Worm (Caenorhabditis elegans) whole organism, mixed stage, embryonic: ENCODE measurements around the gene C02E7.7.

Source experiments
- M03D4.4 ChIP-seq: sonication (generic microtip); optimal IDR thresholded peaks from 2 replicates; lab custom pipeline; 2017; ENCODE audit warnings: mild to moderate bottlenecking, missing genetic modification characterization, missing compliant biosample characterization
- bed-3 ChIP-seq: fragments of 200-800 bp; sonication (Bioruptor generic); optimal IDR thresholded peaks from 3 replicates; lab custom pipeline; 2018; ENCODE audit warnings: mild to moderate bottlenecking, missing genetic modification characterization, moderate library complexity, missing compliant biosample characterization
- blmp-1 ChIP-seq: fragments of 150-350 bp; optimal IDR thresholded peaks from 2 replicates; lab custom pipeline; 2014; ENCODE audit warnings: missing biosample characterization, missing genetic modification characterization
- ceh-39 ChIP-seq: fragments of 150-350 bp; optimal IDR thresholded peaks from 2 replicates; lab custom pipeline; 2014; ENCODE audit warnings: missing biosample characterization, missing genetic modification characterization
- ceh-43 ChIP-seq: fragments of 200-800 bp; sonication (Bioruptor generic); optimal IDR thresholded peaks from 2 replicates; lab custom pipeline; 2018; ENCODE audit warnings: mild to moderate bottlenecking, missing genetic modification characterization, moderate library complexity, missing compliant biosample characterization
- ceh-83 ChIP-seq: fragments of 200-800 bp; sonication (Bioruptor generic); optimal IDR thresholded peaks from 2 replicates; lab custom pipeline; 2018; ENCODE audit warnings: mild to moderate bottlenecking, missing genetic modification characterization, missing compliant biosample characterization
- ces-1 ChIP-seq: fragments of 150-350 bp; optimal IDR thresholded peaks from 2 replicates; lab custom pipeline; 2014; ENCODE audit warnings: missing biosample characterization, missing genetic modification reagents, missing genetic modification characterization
- cnd-1 ChIP-seq: fragments of 200-800 bp; sonication (Bioruptor generic); optimal IDR thresholded peaks from 2 replicates; lab custom pipeline; 2018; ENCODE audit warnings: mild to moderate bottlenecking, missing genetic modification characterization, missing compliant biosample characterization
- drap-1 ChIP-seq: fragments of 200-800 bp; sonication (Bioruptor generic); optimal IDR thresholded peaks from 3 replicates; lab custom pipeline; 2018; ENCODE audit warnings: mild to moderate bottlenecking, missing genetic modification characterization, missing compliant biosample characterization
- elt-1 ChIP-seq: sonication (generic microtip); optimal IDR thresholded peaks from 2 replicates; lab custom pipeline; 2017; ENCODE audit warnings: missing genetic modification characterization, mild to moderate bottlenecking, missing compliant biosample characterization, antibody characterized with exemption, moderate library complexity, borderline replicate concordance; ENCODE audit not compliant: insufficient read depth
- elt-3 ChIP-seq: fragments of 150-350 bp; optimal IDR thresholded peaks from 2 replicates; lab custom pipeline; 2014; ENCODE audit warnings: missing biosample characterization, missing genetic modification characterization
- flh-1 ChIP-seq: fragments of 200-800 bp; sonication (Bioruptor generic); optimal IDR thresholded peaks from 2 replicates; lab custom pipeline; 2018; ENCODE audit warnings: mild to moderate bottlenecking, missing genetic modification characterization, moderate library complexity, missing compliant biosample characterization
- ham-2 ChIP-seq: fragments of 200-800 bp; sonication (Bioruptor generic); optimal IDR thresholded peaks from 2 replicates; lab custom pipeline; 2018; ENCODE audit warnings: mild to moderate bottlenecking, missing genetic modification characterization, missing compliant biosample characterization
- hlh-1 ChIP-seq: fragments of 150-350 bp; optimal IDR thresholded peaks from 2 replicates; lab custom pipeline; 2014; ENCODE audit warnings: missing biosample characterization, missing genetic modification reagents, missing genetic modification characterization
- lin-13 ChIP-seq: fragments of 150-350 bp; optimal IDR thresholded peaks from 2 replicates; lab custom pipeline; 2014; ENCODE audit warnings: missing biosample characterization, missing genetic modification characterization
- lsy-2 ChIP-seq: fragments of 150-350 bp; optimal IDR thresholded peaks from 2 replicates; lab custom pipeline; 2014; ENCODE audit warnings: missing biosample characterization, missing genetic modification characterization
- mab-5 ChIP-seq: fragments of 150-350 bp; optimal IDR thresholded peaks from 2 replicates; lab custom pipeline; 2014; ENCODE audit warnings: missing biosample characterization, missing genetic modification characterization
- mep-1 ChIP-seq: fragments of 150-350 bp; optimal IDR thresholded peaks from 2 replicates; lab custom pipeline; 2017; ENCODE audit warnings: missing biosample characterization, missing genetic modification reagents, missing genetic modification characterization, inconsistent platforms
- mls-2 ChIP-seq: sonication (generic microtip); optimal IDR thresholded peaks from 2 replicates; lab custom pipeline; 2016; ENCODE audit warnings: mild to moderate bottlenecking, missing genetic modification characterization, moderate library complexity, missing compliant biosample characterization
- nhr-12 ChIP-seq: fragments of 150-350 bp; optimal IDR thresholded peaks from 2 replicates; lab custom pipeline; 2014; ENCODE audit warnings: missing biosample characterization, missing genetic modification characterization
- nhr-2 ChIP-seq: fragments of 150-350 bp; optimal IDR thresholded peaks from 2 replicates; lab custom pipeline; 2014; ENCODE audit warnings: missing biosample characterization, missing genetic modification characterization
- nhr-237 ChIP-seq: fragments of 150-350 bp; optimal IDR thresholded peaks from 2 replicates; lab custom pipeline; 2014; ENCODE audit warnings: missing biosample characterization, missing genetic modification characterization
- nhr-76 ChIP-seq: sonication (generic microtip); optimal IDR thresholded peaks from 2 replicates; lab custom pipeline; 2017; ENCODE audit warnings: missing biosample characterization, missing genetic modification characterization
- pha-4 ChIP-seq: fragments of 150-350 bp; optimal IDR thresholded peaks from 2 replicates; lab custom pipeline; 2018; ENCODE audit warnings: missing biosample characterization, missing genetic modification reagents, missing genetic modification characterization
- sem-2 ChIP-seq: fragments of 200-800 bp; sonication (Bioruptor generic); optimal IDR thresholded peaks from 2 replicates; lab custom pipeline; 2018; ENCODE audit warnings: mild to moderate bottlenecking, missing genetic modification characterization, missing compliant biosample characterization
- snpc-4 ChIP-seq: fragments of 150-350 bp; optimal IDR thresholded peaks from 2 replicates; lab custom pipeline; 2014; ENCODE audit warnings: missing biosample characterization, missing genetic modification characterization
- sptf-1 ChIP-seq: sonication (generic microtip); optimal IDR thresholded peaks from 2 replicates; lab custom pipeline; 2017; ENCODE audit warnings: mild to moderate bottlenecking, missing genetic modification characterization, moderate library complexity, missing compliant biosample characterization
- tbx-8 ChIP-seq: fragments of 200-800 bp; sonication (Bioruptor generic); optimal IDR thresholded peaks from 2 replicates; lab custom pipeline; 2018; ENCODE audit warnings: mild to moderate bottlenecking, missing genetic modification characterization, moderate library complexity, missing compliant biosample characterization
- unc-120 ChIP-seq: sonication (generic microtip); optimal IDR thresholded peaks from 2 replicates; lab custom pipeline; 2017; ENCODE audit warnings: missing genetic modification characterization, missing compliant biosample characterization; ENCODE audit not compliant: poor library complexity, severe bottlenecking
- unc-39 ChIP-seq: fragments of 150-350 bp; optimal IDR thresholded peaks from 2 replicates; lab custom pipeline; 2014; ENCODE audit warnings: missing biosample characterization, missing genetic modification characterization
- unc-62 ChIP-seq: fragments of 150-350 bp; optimal IDR thresholded peaks from 2 replicates; lab custom pipeline; 2014; ENCODE audit warnings: missing biosample characterization, missing genetic modification reagents, missing genetic modification characterization
- ztf-11 ChIP-seq: fragments of 150-350 bp; optimal IDR thresholded peaks from 2 replicates; lab custom pipeline; 2014; ENCODE audit warnings: missing biosample characterization, missing genetic modification characterization

The C02E7.7 gene

DNA sequence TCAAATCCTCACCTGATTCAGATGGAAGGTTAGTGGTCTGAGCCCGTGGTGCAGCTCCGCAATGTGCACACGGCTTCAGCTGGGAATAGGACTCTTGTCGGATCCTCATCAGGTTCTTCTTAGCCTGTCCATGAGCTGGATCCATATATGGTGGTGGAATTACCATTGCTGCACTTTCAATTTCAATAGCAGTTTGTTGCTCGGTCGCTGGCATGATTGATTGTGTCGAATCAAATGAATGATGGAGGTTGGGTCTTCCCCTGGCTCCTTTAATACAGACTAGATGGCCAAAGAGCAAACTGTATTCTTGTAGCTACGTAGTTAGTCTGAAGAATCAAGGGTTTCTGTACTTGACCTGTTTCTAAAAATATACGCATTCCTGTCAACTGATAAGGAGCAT, 14.4 kb upstream of the C02E7.7 start, which contains the start of gene C02E7.10:
Gene C02E7.10 (minus strand): TSS at position 232 of the 400 bp plus-strand sequence.
- TF ChIP-seq blmp-1 (no peak), mep-1 (no peak), pha-4 (no peak), drap-1 (no peak), ham-2 (no peak), ceh-39 (tag; lab: Kevin White, UChicago) (no peak), unc-62 (GFP tag; lab: Kevin White, UChicago) (no peak), sem-2 (GFP tag; lab: Kevin White, UChicago) (no peak), snpc-4 (tag; lab: Kevin White, UChicago) (no peak), mls-2 (no peak), ceh-83 (GFP tag; lab: Kevin White, UChicago) (no peak), ces-1 (no peak), cnd-1 (tag; lab: Kevin White, UChicago) (no peak)

DNA sequence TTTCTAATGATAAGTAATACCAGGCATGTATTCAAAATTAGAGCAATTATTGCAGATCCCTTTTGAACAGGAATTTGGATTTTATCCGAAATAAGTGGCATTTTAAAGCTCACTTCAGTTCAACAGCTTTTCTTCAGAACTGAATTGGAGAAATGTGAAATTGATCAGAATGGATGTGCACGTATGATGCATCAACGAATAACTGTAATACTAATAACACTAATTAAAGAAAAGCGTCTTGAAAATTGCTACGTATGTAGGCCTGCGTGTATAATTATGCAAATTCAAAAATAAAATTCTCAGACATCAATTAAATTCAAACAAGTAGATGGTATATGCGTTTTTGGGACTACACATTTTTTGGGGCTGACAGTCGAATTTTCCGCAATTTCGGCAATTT, 11.5 kb upstream of the C02E7.7 start, which contains the start of gene str-205:
Gene str-205 (minus strand): TSS at position 101 of the 400 bp plus-strand sequence.
- TF ChIP-seq ceh-83 (GFP tag; lab: Kevin White, UChicago), result no peak
- no peak for TF ChIP-seq sem-2 (GFP tag; lab: Kevin White, UChicago)
- TF ChIP-seq snpc-4 (tag; lab: Kevin White, UChicago), result no peak
- TF ChIP-seq mep-1, result no peak
- TF ChIP-seq M03D4.4, result no peak
- no peak for TF ChIP-seq pha-4
- TF ChIP-seq nhr-76 (tag; lab: Kevin White, UChicago), result no peak
- TF ChIP-seq flh-1 (GFP tag; lab: Kevin White, UChicago), result no peak

DNA sequence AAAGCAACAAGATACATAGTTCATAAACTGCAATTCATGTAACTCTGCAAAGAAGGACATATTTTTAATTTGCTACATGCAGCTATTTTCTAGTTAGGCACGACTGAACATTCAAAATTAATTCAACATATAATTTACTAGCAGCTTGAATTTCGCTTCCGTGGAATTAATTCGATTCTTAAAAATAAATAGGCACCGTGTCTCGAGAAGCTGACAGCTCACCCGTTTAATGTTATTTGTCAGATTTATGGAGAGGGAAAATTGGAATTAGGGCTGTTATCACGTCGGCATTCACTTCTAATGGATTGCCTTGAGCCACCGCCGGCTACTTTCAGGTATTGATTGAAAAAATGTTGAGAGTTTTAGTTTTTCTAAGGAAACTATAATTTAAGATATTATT, 8.0 kb upstream of the C02E7.7 start, which contains the start of gene srh-21:
Gene srh-21 (plus strand): TSS at position 301 of the 400 bp plus-strand sequence.
- TF ChIP-seq sptf-1 (tag; lab: Kevin White, UChicago) (no peak), unc-62 (GFP tag; lab: Kevin White, UChicago) (no peak), hlh-1 (no peak), lsy-2 (tag; lab: Kevin White, UChicago) (no peak), unc-120 (tag; lab: Kevin White, UChicago) (no peak), nhr-76 (tag; lab: Kevin White, UChicago) (no peak), mep-1 (no peak), cnd-1 (tag; lab: Kevin White, UChicago) (no peak), pha-4 (no peak), drap-1 (no peak), elt-1 (no peak), nhr-2 (tag; lab: Kevin White, UChicago) (no peak), ceh-43 (no peak), mab-5 (tag; lab: Kevin White, UChicago) (no peak), nhr-12 (tag; lab: Kevin White, UChicago) (no peak), ces-1 (no peak), lin-13 (tag; lab: Kevin White, UChicago) (no peak)

DNA sequence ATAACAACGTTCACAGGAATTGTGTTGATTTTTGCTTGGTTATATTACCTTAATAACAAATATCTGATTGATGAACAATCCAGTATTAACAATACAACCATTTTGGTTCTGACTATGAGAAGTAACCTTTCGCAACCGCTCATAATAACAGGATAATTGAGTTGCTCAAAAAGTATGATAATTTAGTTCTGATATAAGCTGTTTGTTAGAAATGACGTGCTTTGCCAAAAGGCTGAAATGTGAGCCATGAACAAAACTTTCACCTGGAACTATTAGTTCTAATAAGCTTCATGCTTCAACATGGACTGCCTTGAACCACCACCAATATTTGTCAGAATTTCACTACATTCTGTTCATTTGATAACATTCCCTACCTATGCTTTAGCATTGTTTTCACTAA, 6.2 kb upstream of the C02E7.7 start, which contains the start of gene srh-20:
Gene srh-20 (plus strand): TSS at position 301 of the 400 bp plus-strand sequence.
- TF ChIP-seq ceh-83 (GFP tag; lab: Kevin White, UChicago) (no peak), mls-2 (no peak), ztf-11 (tag; lab: Kevin White, UChicago) (no peak), bed-3 (GFP tag; lab: Kevin White, UChicago) (no peak), ces-1 (no peak), unc-120 (tag; lab: Kevin White, UChicago) (no peak), pha-4 (no peak), nhr-237 (tag; lab: Kevin White, UChicago) (no peak), elt-1 (no peak), elt-3 (tag; lab: Kevin White, UChicago) (no peak), mep-1 (no peak), unc-62 (GFP tag; lab: Kevin White, UChicago) (no peak), tbx-8 (no peak)

DNA sequence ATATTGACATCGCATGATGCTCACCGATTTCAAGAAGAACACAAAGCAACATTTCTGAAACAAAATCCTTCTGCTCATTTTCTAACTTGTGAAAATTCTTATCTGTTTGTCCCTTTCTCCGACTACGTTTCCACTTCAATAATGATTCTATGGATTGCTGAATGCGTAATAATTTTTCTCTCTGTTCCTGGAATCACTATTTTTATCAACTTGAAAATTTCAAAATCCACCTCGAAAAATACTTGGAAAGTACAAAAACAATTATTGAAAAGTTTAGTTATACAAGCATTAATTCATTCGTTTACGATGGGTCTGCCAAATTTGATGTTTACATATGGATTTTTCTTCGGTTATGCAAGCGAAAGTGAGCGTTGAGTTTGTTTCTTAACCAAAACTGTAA, 3.6 kb upstream of the C02E7.7 start, which contains the start of gene srh-22:
Gene srh-22 (plus strand): TSS at position 301 of the 400 bp plus-strand sequence.
- no peak for TF ChIP-seq ztf-11 (tag; lab: Kevin White, UChicago)
- TF ChIP-seq mls-2, result no peak
- TF ChIP-seq bed-3 (GFP tag; lab: Kevin White, UChicago), result no peak
- TF ChIP-seq lin-13 (tag; lab: Kevin White, UChicago), result no peak
- TF ChIP-seq unc-62 (GFP tag; lab: Kevin White, UChicago), result no peak
- no peak for TF ChIP-seq sem-2 (GFP tag; lab: Kevin White, UChicago)
- TF ChIP-seq nhr-12 (tag; lab: Kevin White, UChicago), result no peak
- no peak for TF ChIP-seq lsy-2 (tag; lab: Kevin White, UChicago)
- TF ChIP-seq hlh-1, result no peak
- no peak for TF ChIP-seq unc-39 (tag; lab: Kevin White, UChicago)
- no peak for TF ChIP-seq M03D4.4
- TF ChIP-seq elt-1, result no peak
- TF ChIP-seq ceh-43, result no peak
- TF ChIP-seq tbx-8, result no peak
- no peak for TF ChIP-seq ces-1
- no peak for TF ChIP-seq nhr-237 (tag; lab: Kevin White, UChicago)
- TF ChIP-seq cnd-1 (tag; lab: Kevin White, UChicago), result no peak
- TF ChIP-seq mab-5 (tag; lab: Kevin White, UChicago), result no peak
- no peak for TF ChIP-seq flh-1 (GFP tag; lab: Kevin White, UChicago)
